Fruit fly (Drosophila melanogaster): ENCODE data around the gene NT1.
A peak's percentile ranks its signal among the peaks of the same experiment; 100 is the strongest.

The NT1 gene

DNA sequence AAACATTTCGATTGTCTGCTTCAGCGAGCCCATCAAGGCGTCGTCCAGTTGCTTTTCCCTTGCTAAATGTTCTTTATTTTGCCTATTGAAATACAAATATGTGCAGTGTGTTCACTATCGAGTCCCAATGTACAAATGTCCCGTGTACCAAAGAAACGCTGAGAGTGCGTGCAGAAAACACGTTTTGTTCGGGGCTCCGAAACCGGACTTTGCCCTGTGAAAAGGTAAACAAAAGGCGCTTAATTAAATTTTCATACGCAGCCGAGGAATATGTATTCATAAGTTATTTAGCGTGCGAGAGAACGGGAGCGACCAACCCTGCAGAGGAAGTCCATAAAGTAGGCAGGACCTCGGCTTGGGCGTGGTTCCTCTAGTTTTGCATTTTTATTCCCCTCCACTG is 36.9 kb upstream of the NT1 start:
- TF ChIP-seq EcR (GFP tag; optimal IDR thresholded peaks at IDR 0.05) = no peak
- no peak for TF ChIP-seq CG8478 (optimal IDR thresholded peaks at IDR 0.05)
- no peak for TF ChIP-seq usp (GFP tag; optimal IDR thresholded peaks at IDR 0.05)
- TF ChIP-seq Dll (optimal IDR thresholded peaks at IDR 0.05) = no peak
- no peak for TF ChIP-seq pan (optimal IDR thresholded peaks at IDR 0.05)
- TF ChIP-seq psq (optimal IDR thresholded peaks at IDR 0.05) = no peak

DNA sequence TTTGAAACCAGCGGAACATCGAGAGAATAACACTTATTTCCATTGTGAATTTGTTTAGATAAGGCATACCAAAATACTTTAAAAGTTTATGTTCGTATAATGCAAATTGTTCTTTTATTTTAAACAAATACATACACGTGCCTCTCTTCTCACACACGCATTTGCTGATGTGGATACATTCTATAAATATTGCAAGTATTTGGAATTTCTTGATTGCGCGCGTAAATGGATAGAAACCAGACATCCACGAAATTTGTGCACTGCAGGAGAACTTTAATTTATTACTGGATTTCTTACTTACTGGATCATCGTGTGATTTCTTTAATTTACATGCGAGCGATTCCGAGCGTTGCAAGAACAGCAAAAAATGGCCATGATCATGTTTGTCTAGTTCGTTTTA is 36.4 kb upstream of the NT1 start:
- TF ChIP-seq Dll (optimal IDR thresholded peaks at IDR 0.05) (no peak), EcR (GFP tag; optimal IDR thresholded peaks at IDR 0.05) (no peak), psq (optimal IDR thresholded peaks at IDR 0.05) (no peak), pan (optimal IDR thresholded peaks at IDR 0.05) (no peak), CG8478 (optimal IDR thresholded peaks at IDR 0.05) (no peak), usp (GFP tag; optimal IDR thresholded peaks at IDR 0.05) (no peak)

DNA sequence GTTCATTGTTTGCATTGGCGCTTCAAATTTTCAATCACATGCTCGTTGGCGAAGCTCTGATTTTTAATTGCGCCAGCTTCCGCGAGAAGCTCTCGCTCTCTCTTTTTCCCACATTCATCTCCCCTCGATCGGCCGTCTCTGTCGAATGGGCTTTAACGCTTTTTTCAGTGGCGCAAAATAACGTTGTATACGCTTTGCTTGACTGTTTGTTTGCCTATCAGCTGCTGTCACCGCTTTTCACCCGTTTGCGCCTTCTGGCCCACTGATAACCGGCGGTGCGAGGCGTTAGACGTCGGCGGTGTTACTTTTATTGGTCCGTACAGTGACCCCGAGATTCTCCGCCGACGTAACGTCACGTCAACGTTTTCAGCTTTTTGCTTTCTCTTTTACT is 35.6 kb upstream of the NT1 start:
- TF ChIP-seq EcR (GFP tag; optimal IDR thresholded peaks at IDR 0.05) (peak; percentile 44 to 88), usp (GFP tag; optimal IDR thresholded peaks at IDR 0.05) (no peak)

DNA sequence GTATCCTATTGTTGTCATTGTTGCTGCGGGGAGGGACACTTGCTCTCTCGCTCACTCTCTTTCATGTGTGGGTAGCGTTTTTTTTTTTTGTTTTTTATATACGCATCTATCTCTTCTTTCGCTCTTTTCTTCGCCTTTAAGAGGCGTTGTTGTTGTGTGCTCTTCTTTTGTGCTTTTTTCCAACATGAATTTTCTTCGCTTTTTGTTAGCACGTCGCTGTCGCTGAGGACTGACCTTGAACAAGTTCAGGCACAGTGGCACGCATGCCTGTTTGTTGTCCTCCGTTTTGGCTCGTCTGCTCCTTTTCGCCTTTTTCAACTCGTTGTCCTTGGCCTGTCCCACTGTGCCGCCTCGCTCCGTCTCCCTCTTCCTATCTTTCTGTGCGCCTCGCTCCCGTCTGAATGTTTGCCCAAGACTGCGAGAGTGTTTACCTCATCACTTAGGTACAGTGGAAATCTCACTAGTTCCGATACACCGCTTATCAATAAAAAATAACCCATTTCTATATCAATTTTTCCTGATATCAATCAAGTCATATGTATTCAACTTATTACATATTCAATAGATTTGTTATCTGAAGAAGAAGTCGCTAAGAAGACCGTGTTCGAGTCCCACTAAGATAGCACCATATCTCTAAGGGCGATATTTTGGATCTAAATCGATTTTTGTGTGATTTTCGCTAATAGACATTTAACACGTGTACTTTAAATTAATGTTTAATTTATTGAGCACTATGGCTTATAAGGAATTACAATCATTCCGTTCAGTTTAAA is 35.0 kb upstream of the NT1 start:
- TF ChIP-seq CG8478 (optimal IDR thresholded peaks at IDR 0.05) (no peak), pan (optimal IDR thresholded peaks at IDR 0.05) (no peak), EcR (GFP tag; optimal IDR thresholded peaks at IDR 0.05) (peak in 1 of 2 experiments; percentile 81), Dll (optimal IDR thresholded peaks at IDR 0.05) (no peak), usp (GFP tag; optimal IDR thresholded peaks at IDR 0.05) (no peak)

DNA sequence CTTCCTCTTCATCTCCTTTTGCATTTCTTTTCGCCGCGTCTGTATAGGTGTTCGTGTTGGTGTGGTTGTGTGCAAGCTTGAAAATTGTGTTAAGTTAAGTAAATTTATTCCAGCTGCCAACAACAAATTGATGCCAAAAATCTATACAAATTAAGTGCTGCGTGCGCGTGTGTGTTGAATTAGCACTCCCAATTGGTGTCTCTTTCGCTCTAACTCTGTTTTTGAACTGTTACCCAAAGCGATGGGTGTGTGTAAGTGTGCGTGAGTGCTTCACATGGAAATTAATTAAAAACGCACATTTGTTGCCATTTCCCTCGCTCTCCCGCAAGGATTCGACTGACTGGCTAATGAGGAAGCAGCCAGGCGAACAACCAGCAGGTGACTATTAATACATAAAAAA is 34.3 kb upstream of the NT1 start:
- TF ChIP-seq EcR (GFP tag; optimal IDR thresholded peaks at IDR 0.05) = no peak
- TF ChIP-seq pan (optimal IDR thresholded peaks at IDR 0.05) = no peak
- TF ChIP-seq psq (optimal IDR thresholded peaks at IDR 0.05) = no peak
- no peak for TF ChIP-seq usp (GFP tag; optimal IDR thresholded peaks at IDR 0.05)
- no peak for TF ChIP-seq Dll (optimal IDR thresholded peaks at IDR 0.05)
- no peak for TF ChIP-seq CG8478 (optimal IDR thresholded peaks at IDR 0.05)

DNA sequence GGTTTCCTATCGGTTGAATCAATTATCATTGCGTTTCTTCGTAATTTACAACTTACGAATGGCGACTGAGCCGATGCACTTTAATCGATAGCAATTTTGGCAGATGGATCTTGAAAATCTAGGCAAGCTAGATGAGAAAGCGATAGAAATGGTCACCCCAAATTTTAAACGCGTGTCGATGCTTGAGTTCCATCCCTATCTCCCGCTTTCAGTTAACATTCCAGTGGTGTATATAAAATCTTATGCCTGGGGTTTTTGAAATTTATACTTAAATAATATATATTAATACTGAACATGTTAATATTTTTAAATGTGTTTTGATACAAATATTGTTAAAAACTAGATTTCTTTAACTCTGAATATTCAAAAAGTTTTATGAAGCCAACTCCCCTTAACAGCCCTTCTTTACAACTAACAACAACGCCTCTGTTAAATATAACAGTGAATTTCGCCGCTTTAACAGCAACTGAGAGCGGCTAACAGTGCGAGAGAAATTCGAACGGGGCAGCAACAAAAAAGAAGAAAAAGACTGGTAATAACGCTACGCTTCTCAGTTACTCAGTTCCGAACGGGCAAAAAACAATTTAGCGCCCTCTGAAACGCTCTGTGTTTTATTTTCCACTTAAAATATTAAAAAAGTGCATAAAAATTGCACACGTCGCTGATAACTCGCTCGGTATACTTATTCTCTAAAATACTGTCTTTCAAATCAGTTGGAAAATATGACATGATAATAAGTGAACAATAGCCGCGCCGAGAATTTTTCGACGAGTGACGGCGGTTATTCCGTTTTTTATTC is 33.5 kb upstream of the NT1 start, which contains the start of gene CG11357:
CG11357 (plus strand) TSS at position 479 of the 799 bp plus-strand sequence.
- TF ChIP-seq usp (GFP tag; optimal IDR thresholded peaks at IDR 0.05) = no peak
- TF ChIP-seq Dll (optimal IDR thresholded peaks at IDR 0.05) = no peak
- TF ChIP-seq pan (optimal IDR thresholded peaks at IDR 0.05) = no peak
- TF ChIP-seq CG8478 (optimal IDR thresholded peaks at IDR 0.05) = no peak
- TF ChIP-seq psq (optimal IDR thresholded peaks at IDR 0.05) = no peak
- TF ChIP-seq EcR (GFP tag; optimal IDR thresholded peaks at IDR 0.05) = no peak

DNA sequence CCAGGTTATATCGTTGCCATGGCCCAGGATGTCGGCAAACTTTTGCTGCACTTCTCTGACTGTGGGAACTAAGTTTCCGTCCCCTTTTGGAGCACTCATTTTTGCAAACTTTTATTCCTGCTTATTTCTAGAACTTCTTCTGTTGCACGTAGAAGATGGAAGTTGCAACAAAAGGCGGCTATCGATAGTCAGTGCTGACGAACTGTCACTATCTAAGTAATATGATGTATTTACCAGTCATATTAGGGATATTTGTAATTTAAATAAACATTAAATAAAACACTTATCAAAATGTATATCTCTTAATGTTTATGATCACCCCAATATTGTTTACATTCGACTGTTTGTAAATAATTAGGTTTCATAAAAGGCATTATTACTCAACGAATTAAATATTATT is 32.8 kb upstream of the NT1 start, which contains the start of gene CG32243:
CG32243 (minus strand) TSS at position 175 of the 400 bp plus-strand sequence.
- no peak for TF ChIP-seq usp (GFP tag; optimal IDR thresholded peaks at IDR 0.05)

DNA sequence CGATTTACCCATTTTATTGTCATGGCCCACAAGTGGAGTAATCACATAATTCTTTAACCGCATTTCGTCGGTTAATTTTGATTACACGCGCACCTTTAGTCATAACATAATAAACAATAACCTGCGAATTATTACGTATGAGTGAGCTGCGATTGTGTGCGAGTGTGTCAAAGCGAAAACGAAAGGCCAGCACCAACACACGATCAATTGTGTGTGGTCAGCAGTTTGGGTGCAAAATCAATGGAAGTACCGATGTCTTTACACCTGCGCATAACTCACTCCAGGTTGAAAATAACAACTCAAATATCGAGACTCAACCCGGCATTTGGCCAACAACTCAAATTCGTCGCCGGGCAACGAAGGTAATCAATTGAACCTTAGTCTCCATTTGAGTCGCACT is 26.2 kb upstream of the NT1 start:
- TF ChIP-seq EcR (GFP tag; optimal IDR thresholded peaks at IDR 0.05) = no peak
- TF ChIP-seq usp (GFP tag; optimal IDR thresholded peaks at IDR 0.05) = no peak
- no peak for TF ChIP-seq Dll (optimal IDR thresholded peaks at IDR 0.05)
- TF ChIP-seq pan (optimal IDR thresholded peaks at IDR 0.05) = no peak
- TF ChIP-seq psq (optimal IDR thresholded peaks at IDR 0.05) = no peak
- no peak for TF ChIP-seq CG8478 (optimal IDR thresholded peaks at IDR 0.05)

DNA sequence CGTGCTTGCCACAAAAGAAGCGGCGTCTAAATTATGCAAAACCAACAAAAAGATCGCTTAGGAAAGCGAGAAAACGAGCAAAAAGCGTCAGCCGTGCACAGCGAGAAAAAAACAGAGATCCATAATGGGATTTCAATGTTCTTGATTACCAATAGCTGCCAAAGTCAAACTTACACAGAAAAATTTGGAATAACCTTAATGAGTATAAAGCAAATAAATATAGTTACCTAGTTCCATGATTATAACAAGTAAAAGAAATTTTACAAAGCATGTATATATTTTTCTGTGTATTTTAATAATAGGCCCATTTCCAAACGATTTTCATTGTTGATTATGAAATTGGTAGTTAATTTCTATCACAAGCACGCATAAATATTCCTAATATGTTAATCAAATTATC is 25.7 kb upstream of the NT1 start:
- TF ChIP-seq EcR (GFP tag; optimal IDR thresholded peaks at IDR 0.05) (no peak), usp (GFP tag; optimal IDR thresholded peaks at IDR 0.05) (no peak), pan (optimal IDR thresholded peaks at IDR 0.05) (no peak), Dll (optimal IDR thresholded peaks at IDR 0.05) (no peak), CG8478 (optimal IDR thresholded peaks at IDR 0.05) (no peak), psq (optimal IDR thresholded peaks at IDR 0.05) (no peak)

DNA sequence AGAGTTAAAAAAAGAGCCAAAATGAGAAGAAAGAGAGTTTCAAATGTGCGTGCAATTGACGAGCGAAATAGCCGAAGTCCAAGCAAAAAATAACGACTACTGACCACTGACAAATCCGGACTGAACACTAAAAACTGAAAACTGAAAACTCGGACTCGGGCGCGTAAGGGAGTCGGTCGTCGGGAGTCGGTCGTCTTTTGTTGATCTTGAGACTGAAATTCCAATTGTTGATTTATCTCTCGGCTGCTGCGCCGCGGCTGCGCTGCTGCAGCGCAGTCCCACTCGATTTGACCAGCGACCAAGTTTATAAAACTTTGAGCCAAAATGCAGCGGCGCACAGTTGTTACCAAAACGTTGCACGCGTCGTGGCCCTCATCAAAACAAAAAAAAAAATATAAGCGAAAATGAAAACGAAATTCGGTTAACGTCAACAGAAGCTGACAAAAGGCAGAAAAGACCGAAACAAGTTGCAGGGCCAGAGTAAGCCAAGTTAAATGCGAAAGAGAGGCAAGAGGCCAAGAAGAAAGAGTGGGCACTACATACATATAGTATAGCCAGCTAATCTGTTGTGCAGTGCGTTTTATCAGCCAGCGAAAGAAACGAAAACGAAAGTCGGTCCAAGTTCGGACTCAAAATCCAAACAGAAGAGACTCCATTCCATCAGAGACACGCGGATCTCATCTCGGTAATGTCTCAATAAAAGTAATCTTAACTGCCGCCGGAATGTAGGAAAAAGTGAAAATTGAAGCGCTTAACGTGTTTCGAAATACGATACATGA is 24.8 kb upstream of the NT1 start, which contains the start of gene CG11353:
CG11353 (plus strand) TSS at position 330 of the 779 bp plus-strand sequence.
- no peak for TF ChIP-seq CG8478 (optimal IDR thresholded peaks at IDR 0.05)
- TF ChIP-seq Dll (optimal IDR thresholded peaks at IDR 0.05) = no peak
- TF ChIP-seq usp (GFP tag; optimal IDR thresholded peaks at IDR 0.05) = no peak
- TF ChIP-seq pan (optimal IDR thresholded peaks at IDR 0.05) = no peak
- no peak for TF ChIP-seq EcR (GFP tag; optimal IDR thresholded peaks at IDR 0.05)
- TF ChIP-seq psq (optimal IDR thresholded peaks at IDR 0.05) = no peak

DNA sequence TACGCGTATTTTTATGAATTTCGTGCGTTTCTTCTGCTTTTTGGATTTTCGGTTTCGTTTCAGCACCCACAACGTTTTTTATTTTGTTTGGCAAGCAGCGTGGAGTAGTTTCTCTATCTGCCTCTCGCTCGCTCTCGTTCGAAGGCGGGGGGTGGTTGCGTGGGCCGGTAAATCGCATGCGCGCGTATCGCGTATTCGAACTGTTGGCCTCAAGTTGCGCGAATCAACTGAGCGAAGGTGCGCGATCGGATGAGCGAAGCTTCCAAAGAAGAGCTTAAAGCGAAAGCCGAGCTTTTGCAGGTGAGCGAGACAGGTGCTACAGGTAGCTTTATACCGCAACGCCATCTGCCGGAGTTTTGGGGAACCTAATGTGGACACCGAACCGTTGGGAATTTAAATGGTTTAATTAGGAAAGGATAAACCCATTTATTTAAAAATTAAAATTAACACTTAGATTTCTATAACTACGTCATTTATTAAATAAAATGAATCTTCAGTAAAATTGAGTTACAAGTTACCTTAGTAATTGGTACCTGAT is 23.8 kb upstream of the NT1 start, which contains the start of gene Tie:
Tie (minus strand) TSS at position 205 of the 538 bp plus-strand sequence.
- TF ChIP-seq CG8478 (optimal IDR thresholded peaks at IDR 0.05) (no peak), Dll (optimal IDR thresholded peaks at IDR 0.05) (no peak), psq (optimal IDR thresholded peaks at IDR 0.05) (no peak), EcR (GFP tag; optimal IDR thresholded peaks at IDR 0.05) (no peak), pan (optimal IDR thresholded peaks at IDR 0.05) (no peak), usp (GFP tag; optimal IDR thresholded peaks at IDR 0.05) (no peak)
